Worm (Caenorhabditis elegans): ENCODE measurements around the gene srh-41.
"Not testable (repeated sequence)": the region's sequence is repeated elsewhere in the genome, so short reads cannot be mapped to it uniquely, and the experiment has no call there.

The srh-41 gene

DNA sequence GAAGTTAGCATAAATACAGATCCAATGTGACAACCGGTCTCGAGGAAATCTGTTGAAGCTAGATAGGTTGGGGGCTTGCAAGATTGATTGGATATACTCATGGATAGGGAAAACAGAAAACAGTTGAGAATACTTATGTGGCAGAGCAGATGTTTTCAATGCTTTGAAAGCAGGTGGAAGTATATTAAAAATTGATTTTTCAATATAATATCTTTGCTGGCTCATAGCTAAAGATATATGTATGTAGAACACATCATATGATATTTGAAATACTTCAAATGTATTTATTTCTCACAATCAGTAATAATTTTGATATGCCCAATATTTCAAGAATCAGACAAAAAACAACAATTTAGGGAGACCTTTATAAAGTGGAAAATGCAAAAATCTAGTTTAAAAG lies at the start of gene srh-41:
TSS of gene srh-41 (minus strand) at position 101 of the 400 bp plus-strand sequence.
- TF ChIP-seq unc-62 (GFP tag; optimal IDR thresholded peaks at IDR 0.05): no peak

DNA sequence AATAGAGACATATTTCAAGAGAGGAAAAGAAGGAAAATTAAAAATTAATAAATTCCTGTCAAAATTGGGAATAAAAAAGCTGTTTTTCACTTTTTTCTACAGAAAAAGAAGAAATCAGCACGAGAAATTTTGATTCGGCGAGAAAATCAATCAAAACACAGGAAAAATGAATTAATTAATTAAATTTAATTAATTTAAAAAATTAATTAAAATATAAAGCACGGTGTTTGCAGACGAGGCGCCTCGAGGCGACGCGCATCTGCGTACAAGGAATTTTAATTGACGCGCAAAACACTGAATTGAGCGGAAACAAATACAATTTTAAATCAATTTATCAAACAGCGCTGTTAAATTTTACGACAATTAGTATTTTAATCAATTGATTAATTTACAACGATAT lies 34.0 kb upstream of the srh-41 start:
- TF ChIP-seq unc-62 (GFP tag; optimal IDR thresholded peaks at IDR 0.05): no peak

DNA sequence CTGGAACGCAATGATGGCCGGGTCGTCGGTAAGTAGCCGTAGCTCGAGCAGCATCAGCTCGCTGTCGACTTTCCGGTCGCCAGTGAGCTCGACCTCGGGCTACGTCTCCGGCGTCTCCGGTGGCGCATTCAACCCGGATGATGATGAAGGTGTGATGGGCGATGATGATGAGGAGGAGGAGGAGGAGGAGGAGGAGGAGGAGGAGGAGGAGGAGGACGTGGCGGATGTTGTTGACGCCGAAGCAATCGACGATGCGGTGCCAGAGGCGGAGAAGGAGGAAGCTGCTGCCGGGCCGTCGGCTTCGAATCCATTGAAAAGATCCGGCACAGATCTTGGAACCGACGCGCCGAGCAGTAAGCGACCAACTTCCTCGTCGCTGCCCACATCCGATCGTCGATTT lies 32.0 kb upstream of the srh-41 start:
- no peak for TF ChIP-seq unc-62 (GFP tag; optimal IDR thresholded peaks at IDR 0.05)

DNA sequence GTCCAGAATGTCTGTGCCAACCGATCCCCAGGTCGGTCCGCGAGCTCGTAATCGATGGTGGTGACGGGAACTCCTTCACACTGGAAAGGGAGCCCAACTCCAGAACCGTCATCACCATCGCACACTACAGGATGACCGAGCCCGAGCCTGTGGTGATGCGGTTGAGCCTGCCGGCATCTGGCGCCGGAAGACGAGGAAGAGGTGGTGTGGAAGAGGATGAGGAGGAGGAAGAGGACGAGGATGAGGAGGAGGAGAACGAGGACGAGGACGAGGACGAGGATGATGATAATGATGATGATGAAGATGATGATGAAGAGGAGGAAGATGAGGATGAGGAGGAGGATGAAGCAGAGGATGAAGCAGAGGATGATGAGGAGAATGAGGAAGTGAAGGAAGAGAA lies 30.9 kb upstream of the srh-41 start, which contains the start of gene Y54G11A.14:
TSS of gene Y54G11A.14 (plus strand) at position 132 of the 400 bp plus-strand sequence.
- no peak for TF ChIP-seq unc-62 (GFP tag; optimal IDR thresholded peaks at IDR 0.05)

DNA sequence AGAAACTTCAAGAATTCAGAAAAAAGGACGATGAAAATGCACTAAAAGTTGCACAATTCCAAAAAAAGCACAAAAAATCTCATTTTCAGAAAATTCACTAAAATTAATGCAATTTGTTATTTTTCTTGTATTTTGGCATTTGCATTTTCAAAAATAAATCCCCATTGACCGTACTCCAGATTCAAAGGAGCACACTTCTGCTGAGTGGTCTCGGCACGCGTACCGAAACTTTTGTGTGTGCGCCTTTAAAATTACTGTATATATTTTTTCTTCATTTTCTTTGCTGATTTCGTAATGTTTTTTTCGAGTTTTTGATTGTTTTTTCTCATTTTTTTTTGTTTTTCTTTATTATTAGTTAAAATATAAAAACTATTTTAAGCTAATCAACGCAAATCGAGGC lies 25.0 kb upstream of the srh-41 start:
- TF ChIP-seq unc-62 (GFP tag; optimal IDR thresholded peaks at IDR 0.05): no peak

DNA sequence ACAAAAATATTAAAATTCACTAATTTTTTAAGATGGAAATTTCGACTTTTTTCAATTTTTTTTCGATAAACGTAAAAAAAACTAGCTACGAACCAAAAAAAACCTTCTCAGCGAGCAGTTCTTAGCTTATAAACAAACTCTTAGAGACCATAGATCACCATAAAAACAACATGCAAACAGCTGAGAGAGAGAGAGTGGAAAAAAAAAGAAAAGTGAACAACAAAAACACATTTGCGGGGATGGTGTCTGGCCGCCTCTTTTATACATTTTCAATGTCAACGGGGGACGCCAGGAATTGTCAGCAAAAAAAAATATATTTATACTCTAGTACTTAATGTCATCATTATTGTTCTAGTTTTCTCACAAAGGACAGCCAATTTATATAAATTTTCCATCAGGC lies 24.4 kb upstream of the srh-41 start:
- TF ChIP-seq unc-62 (GFP tag; optimal IDR thresholded peaks at IDR 0.05): no peak

DNA sequence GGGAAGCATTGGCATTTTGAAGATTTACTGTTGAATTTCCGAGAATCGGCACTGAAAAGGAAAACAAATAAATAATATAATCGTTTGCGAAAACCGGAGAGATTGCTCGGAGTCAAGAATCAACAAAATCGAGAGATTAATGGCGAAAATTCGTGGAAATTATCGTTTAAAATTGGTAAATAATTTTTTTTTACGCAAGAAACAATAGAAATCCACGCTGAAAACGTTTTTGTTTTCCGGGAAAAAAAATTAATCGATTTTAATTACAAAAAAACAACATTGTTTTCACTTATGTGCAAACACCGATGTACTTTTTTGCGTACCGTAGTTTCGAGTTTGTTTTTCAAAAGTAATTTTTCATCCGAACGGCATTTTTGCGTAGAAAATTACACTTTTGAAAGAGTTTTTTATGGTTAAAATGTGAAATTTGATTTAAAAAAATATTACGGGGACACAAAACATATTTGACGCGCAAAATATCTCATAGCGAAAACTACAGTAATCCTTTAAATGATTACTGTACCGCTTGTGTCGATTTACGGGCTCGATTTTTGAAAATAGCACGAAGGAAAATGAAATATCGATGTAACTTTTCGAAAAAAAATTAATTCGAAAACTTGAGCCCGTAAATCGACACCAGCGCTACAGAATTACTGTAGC lies 23.7 kb upstream of the srh-41 start, which contains the start of gene ctl-3:
TSS of gene ctl-3 (minus strand) at position 51 of the 660 bp plus-strand sequence.
- TF ChIP-seq unc-62 (GFP tag; optimal IDR thresholded peaks at IDR 0.05): no peak

DNA sequence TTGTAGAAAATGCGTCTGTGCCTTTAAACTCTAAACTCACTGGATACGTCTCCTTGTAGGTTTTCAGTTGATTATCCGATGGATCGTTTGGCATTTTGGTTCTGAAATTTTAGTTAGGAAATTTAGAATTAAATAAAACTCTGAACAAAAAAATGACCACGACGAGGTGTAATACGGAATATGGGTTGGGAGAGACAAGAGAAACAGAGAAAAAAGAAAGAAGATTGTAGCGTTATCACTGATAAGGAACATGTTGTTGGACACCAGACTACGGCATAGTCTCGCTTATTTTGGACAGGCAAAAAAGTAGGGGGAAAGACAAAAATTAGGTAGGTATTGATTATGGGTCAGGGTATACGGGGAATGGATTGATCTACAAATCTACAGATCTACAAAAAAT lies 19.0 kb upstream of the srh-41 start, which contains the start of gene ctl-1:
TSS of gene ctl-1 (minus strand) at position 101 of the 400 bp plus-strand sequence.
- not testable (repeated sequence) for TF ChIP-seq unc-62 (GFP tag; optimal IDR thresholded peaks at IDR 0.05)

DNA sequence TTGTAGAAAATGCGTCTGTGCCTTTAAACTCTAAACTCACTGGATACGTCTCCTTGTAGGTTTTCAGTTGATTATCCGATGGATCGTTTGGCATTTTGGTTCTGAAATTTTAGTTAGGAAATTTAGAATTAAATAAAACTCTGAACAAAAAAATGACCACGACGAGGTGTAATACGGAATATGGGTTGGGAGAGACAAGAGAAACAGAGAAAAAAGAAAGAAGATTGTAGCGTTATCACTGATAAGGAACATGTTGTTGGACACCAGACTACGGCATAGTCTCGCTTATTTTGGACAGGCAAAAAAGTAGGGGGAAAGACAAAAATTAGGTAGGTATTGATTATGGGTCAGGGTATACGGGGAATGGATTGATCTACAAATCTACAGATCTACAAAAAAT lies 14.8 kb upstream of the srh-41 start, which contains the start of gene ctl-2:
TSS of gene ctl-2 (minus strand) at position 101 of the 400 bp plus-strand sequence.
- TF ChIP-seq unc-62 (GFP tag; optimal IDR thresholded peaks at IDR 0.05): not testable (repeated sequence)

DNA sequence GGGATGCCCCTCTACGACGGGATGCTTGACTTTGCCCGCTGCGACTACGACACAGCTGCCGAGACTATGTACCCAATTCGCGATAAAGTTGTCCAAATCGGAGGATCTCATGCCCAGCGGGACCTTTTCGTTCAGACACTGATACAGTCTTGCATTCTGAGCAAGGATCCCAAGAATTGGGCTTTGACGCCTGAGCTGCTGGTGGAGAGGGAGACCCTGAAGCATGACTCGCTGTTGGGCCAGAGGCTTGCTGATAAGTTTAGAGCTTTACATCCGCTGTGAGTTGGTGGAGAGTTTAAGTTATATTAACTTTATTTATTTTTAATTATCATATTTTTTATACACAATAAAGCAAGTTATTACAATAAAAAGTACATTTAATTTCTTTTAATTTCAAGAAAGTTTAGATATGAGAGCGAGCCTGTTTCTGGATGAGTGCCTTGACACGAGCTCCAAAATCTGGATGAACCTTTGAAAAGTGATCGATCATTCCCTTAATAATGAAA lies 12.1 kb upstream of the srh-41 start:
- TF ChIP-seq unc-62 (GFP tag; optimal IDR thresholded peaks at IDR 0.05): no peak

DNA sequence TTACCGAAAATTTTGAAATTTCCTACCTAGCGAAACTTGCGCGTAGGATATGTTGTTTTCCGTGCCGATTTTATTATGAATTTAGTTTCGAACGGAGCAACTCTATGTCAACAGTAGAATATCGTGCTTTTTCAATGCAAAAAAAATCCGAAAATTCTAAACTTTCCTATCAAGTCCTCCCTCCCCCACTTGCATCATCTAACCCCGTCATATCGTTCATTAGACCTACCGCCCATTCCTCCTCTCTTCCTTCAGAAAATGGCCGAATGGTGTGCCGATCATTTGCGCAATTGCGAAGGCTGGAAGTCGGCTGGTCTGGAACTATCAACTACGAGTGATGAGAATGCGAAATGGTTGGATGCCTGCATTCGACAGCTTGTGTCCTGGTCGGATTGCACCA lies 9.9 kb upstream of the srh-41 start, which contains the start of gene Y54G11A.7:
TSS of gene Y54G11A.7 (plus strand) at position 256 of the 400 bp plus-strand sequence.
- TF ChIP-seq unc-62 (GFP tag; optimal IDR thresholded peaks at IDR 0.05): not testable (repeated sequence)

DNA sequence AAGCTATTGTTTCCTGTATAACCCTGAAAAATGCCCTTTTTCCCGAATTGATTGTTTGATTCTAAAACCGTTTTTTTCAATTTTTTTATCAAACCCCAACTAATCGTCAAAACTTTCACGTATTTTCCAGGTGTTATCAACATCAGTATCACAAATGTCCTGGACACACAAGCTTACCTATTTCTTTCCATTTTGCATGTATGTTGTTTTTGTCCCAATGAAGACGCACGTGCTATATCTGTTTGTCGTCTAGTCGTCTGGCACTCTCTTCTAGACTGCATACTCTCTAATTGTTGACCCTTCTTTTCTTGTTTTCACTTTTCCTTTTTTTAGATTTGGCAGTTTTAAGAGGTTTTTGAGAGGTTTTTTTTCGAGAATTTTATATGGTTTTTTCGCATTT lies 9.1 kb upstream of the srh-41 start:
- no peak for TF ChIP-seq unc-62 (GFP tag; optimal IDR thresholded peaks at IDR 0.05)

DNA sequence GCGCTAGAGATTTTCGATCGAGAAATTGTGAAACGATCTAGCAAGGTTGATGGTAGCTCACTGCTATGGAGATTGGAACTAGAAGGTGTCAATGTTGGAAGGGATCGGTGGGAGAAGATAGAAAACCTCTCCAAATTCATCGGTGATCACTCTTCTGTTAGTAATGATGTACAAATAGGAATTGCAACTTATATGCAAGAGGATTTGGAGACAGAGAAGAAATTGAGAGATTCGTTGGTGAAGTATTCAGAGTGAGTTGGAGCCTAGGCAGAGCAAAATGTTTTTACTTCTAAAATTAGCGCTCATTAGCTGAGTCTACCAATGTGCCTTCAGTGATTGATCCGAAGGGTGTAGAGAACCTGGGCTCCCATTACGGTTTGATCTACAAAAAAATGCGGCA lies 7.2 kb upstream of the srh-41 start:
- no peak for TF ChIP-seq unc-62 (GFP tag; optimal IDR thresholded peaks at IDR 0.05)

DNA sequence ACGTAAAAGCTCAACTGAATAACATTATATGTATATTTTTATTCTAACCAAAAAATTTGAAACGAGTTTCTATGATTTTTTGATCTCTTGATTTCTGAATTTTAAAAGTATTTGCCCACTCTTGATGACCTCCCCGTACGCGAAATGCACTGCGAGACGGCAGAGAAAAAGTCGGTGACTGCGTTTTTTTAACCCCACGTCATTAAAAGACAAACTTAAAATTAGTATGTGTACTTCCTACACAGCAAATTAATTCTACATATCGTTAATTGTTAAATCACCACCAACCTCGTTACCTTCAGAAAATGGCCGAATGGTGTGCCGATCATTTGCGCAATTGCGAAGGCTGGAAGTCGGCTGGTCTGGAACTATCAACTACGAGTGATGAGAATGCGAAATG lies 5.3 kb upstream of the srh-41 start, which contains the start of gene Y54G11A.4:
TSS of gene Y54G11A.4 (plus strand) at position 301 of the 400 bp plus-strand sequence.
- no peak for TF ChIP-seq unc-62 (GFP tag; optimal IDR thresholded peaks at IDR 0.05)

DNA sequence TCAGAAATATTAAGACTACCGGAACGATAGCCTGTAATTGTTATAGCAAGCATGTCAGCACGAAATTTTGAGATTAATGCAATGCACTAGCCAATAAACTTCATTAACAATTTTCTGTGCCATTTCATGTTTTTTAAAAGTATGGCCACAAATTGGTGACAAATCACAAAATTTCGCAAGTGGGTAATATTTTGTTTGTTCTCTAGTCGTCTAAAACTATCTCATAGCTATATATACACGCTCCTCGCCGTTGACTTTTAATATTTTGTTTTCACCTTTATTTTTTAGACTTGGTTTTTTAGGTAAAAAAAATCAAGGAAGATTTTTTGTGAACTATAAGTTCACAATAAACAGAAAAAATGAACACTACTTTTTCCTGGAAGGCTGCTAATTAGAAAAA lies 3.7 kb upstream of the srh-41 start:
- TF ChIP-seq unc-62 (GFP tag; optimal IDR thresholded peaks at IDR 0.05): no peak

DNA sequence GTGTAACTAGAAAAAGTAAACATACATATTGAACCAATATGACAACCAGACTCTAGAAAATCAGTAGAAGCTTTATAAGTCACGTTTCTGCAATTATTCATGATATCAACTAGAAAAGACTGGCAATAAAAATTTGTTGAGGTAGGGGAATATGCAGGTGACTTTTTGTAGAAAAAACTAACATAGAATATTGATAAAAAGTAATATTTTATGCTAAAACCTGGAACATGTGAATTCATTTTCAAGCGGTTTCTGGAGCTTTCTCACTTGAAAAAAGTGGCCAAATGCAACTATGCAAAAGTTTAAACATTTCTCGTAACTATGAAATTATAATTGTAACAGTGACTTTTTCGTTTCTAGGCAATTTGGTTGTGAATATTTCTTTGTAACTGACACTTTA lies 1.8 kb upstream of the srh-41 start, which contains the start of gene srh-42:
TSS of gene srh-42 (minus strand) at position 101 of the 400 bp plus-strand sequence.
- TF ChIP-seq unc-62 (GFP tag; optimal IDR thresholded peaks at IDR 0.05): no peak

DNA sequence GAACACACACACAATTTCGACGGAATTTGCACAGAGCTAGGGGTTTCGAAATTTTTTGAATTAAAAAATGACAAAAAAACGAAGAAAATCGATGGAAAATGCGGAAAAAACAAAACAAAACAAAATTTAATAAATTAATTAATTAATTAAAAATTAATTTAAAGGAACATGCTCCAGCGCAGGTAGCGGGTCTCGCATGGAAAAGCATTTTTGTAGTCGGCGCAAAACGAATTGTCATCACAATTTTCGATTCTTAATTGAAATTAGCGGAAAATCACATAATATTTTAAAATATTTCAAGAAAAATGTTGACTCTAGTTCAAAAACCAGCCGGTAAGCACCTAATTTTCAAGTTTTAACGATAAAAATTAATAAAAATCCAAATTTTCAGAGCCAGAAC lies 10.8 kb downstream of the srh-41 start, which contains the start of gene Y54G11A.3:
TSS of gene Y54G11A.3 (plus strand) at position 213 of the 400 bp plus-strand sequence.
- TF ChIP-seq unc-62 (GFP tag; optimal IDR thresholded peaks at IDR 0.05): no peak

Measured in whole organism, dauer.